Fruit fly (Drosophila melanogaster): Measurements from ENCODE around the gene sNPF.

Gene sNPF

dm6 chr2L:20097105-20097631 is 69.5 kb downstream of the sNPF start, which contains the start of the genes mRpS18B and Kua (continued):
- peak; percentile 10 for TF ChIP-seq CG4318 (GFP tag; optimal IDR thresholded peaks at IDR 0.05)
- peak; percentile 7 for TF ChIP-seq achi (GFP tag; optimal IDR thresholded peaks at IDR 0.05)
- peak; percentile 79 for TF ChIP-seq Eip78C (GFP tag)
- peak; percentile 51 for TF ChIP-seq CG32006 (GFP tag; optimal IDR thresholded peaks at IDR 0.05)
- TF ChIP-seq CG8319 (GFP tag; optimal IDR thresholded peaks at IDR 0.05), result no peak
- TF ChIP-seq CG6808 (GFP tag; optimal IDR thresholded peaks at IDR 0.05), result no peak
- peak; percentile 38 for TF ChIP-seq CG10631 (GFP tag; optimal IDR thresholded peaks at IDR 0.05)
- TF ChIP-seq vri (GFP tag; optimal IDR thresholded peaks at IDR 0.05), result peak; percentile 41
- peak; percentile 39 for TF ChIP-seq CG3032 (tag; optimal IDR thresholded peaks at IDR 0.05)
- peak; percentile 36 for TF ChIP-seq OdsH (GFP tag; optimal IDR thresholded peaks at IDR 0.05)
- peak; percentile 35 for TF ChIP-seq lz (GFP tag; optimal IDR thresholded peaks at IDR 0.05)
- TF ChIP-seq CG6854 (GFP tag; optimal IDR thresholded peaks at IDR 0.05), result no peak
- TF ChIP-seq CG34406 (GFP tag; optimal IDR thresholded peaks at IDR 0.05), result peak; percentile 15
- no peak for TF ChIP-seq CG10669 (GFP tag; optimal IDR thresholded peaks at IDR 0.05)
- TF ChIP-seq Sox14 (GFP tag; optimal IDR thresholded peaks at IDR 0.05), result peak; percentile 9
- no peak for TF ChIP-seq spab (GFP tag; optimal IDR thresholded peaks at IDR 0.05)
- TF ChIP-seq CG11762 (GFP tag; optimal IDR thresholded peaks at IDR 0.05; ENCODE audit: insufficient read depth), result no peak

dm6 chr2L:20097773-20098172 is 70.1 kb downstream of the sNPF start:
- TF ChIP-seq fkh (GFP tag; optimal IDR thresholded peaks at IDR 0.05) (peak; percentile 20), Eip78C (GFP tag) (peak; percentile 13), Met (GFP tag; optimal IDR thresholded peaks at IDR 0.05) (no peak), eg (GFP tag; IDR thresholded peaks at IDR 0.05) (peak; percentile 34; the same call in 1 of the 3 replicates), fd59A (GFP tag; optimal IDR thresholded peaks at IDR 0.05) (no peak), CG6163 (GFP tag; IDR thresholded peaks at IDR 0.05) (no peak), CG11294 (GFP tag; IDR thresholded peaks at IDR 0.05) (peak; percentile 5; the same call in 1 of the 2 replicates), CG4318 (GFP tag; optimal IDR thresholded peaks at IDR 0.05) (no peak), CG8119 (GFP tag; IDR thresholded peaks at IDR 0.05) (no peak)

- TF ChIP-seq Smox (GFP tag; optimal IDR thresholded peaks at IDR 0.05) (no peak), fkh (GFP tag; optimal IDR thresholded peaks at IDR 0.05) (peak; percentile 8)
These were observed 70.5 kb downstream of the sNPF start for dm6 chr2L:20098194-20098593.

- no peak for TF ChIP-seq Blimp-1 (GFP tag; optimal IDR thresholded peaks at IDR 0.05)
- no peak for TF ChIP-seq Sox14 (GFP tag; optimal IDR thresholded peaks at IDR 0.05)
- TF ChIP-seq dsx (GFP tag; optimal IDR thresholded peaks at IDR 0.05; ENCODE audit: poor library complexity, severe bottlenecking), result no peak
These were observed 76.3 kb downstream of the sNPF start, which contains the start of gene CG13970 for dm6 chr2L:20104050-20104449. TSS of gene CG13970 (minus strand) at chr2L:20104150.

- no peak for TF ChIP-seq Ets21C (GFP tag; optimal IDR thresholded peaks at IDR 0.05)
These were observed 76.8 kb downstream of the sNPF start for dm6 chr2L:20104526-20104925.
